Worm (Caenorhabditis elegans): ENCODE measurements around the gene ubh-4.

DNA sequence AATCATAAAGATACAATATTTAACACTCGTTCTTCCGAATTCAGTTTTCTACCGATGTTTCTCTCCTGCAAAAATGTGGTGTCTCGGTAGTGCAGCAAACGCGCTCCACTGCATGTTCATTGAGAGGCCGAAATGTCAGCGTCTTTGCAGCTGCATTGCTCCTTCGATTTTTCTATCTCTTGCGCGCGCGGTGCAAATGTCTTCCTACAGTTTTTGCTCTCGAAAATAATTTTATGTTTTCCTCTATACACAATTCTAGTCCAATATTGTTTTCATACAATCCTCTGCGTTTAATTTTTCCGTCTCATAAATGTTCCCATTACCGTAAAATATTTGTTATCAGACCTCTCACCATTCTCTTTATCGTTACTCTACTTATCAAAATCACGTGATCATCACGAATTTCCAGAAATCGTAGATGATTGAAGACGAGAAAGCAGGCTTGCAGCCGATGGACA is 23.0 kb upstream of the ubh-4 start, which contains the start of gene ufd-2:
- TF ChIP-seq ceh-9 (tag; optimal IDR thresholded peaks at IDR 0.05), result no peak
- no peak for TF ChIP-seq pqm-1 (tag; optimal IDR thresholded peaks at IDR 0.05)
- TF ChIP-seq elt-2 (tag; optimal IDR thresholded peaks at IDR 0.05), result peak; percentile 79
- TF ChIP-seq sox-4 (tag; optimal IDR thresholded peaks at IDR 0.05), result no peak
- TF ChIP-seq unc-42 (tag; optimal IDR thresholded peaks at IDR 0.05), result peak; percentile 66
- no peak for TF ChIP-seq lin-11 (tag; optimal IDR thresholded peaks at IDR 0.05)

All from whole organism, late embryonic.